Worm (Caenorhabditis elegans) whole organism, L4 larva: ENCODE data around the gene C08E8.6.

Experiments used
- ZK337.2 ChIP-seq: fragments of 200-800 bp; sonication (Bioruptor generic); IDR thresholded peaks from 2 replicates; pipeline ENCODE4 v1.3.6; 2022; ENCODE audit warnings: missing genetic modification reagents, missing genetic modification characterization, missing compliant biosample characterization
- daf-8 ChIP-seq: fragments of 200-800 bp; sonication (Bioruptor generic); IDR thresholded peaks from 2 replicates; pipeline ENCODE4 v1.3.6; 2022; ENCODE audit warnings: missing genetic modification characterization, missing compliant biosample characterization
- dmd-9 ChIP-seq: fragments of 200-800 bp; sonication (Bioruptor generic); IDR thresholded peaks from 2 replicates; pipeline ENCODE4 v1.3.6; 2022; ENCODE audit warnings: missing genetic modification reagents, missing genetic modification characterization, missing compliant biosample characterization
- lsy-2 ChIP-seq, 2 experiments: fragments of 150-350 bp in 1 of 2; sonication (generic microtip) in 1 of 2; optimal IDR thresholded peaks; 2 replicates each; lab custom pipeline; 2014 to 2017; ENCODE audit warnings: missing biosample characterization in 2 of 2, missing genetic modification characterization in 2 of 2
- mep-1 ChIP-seq: fragments of 150-350 bp; sonication (generic microtip); optimal IDR thresholded peaks from 3 replicates; lab custom pipeline; 2014; ENCODE audit warnings: missing biosample characterization, missing genetic modification characterization
- nhr-41 ChIP-seq: fragments of 200-800 bp; sonication (Bioruptor generic); IDR thresholded peaks from 2 replicates; pipeline ENCODE4 v1.3.6; 2022; ENCODE audit warnings: missing genetic modification reagents, missing genetic modification characterization, missing compliant biosample characterization
- nhr-6 ChIP-seq: fragments of 150-350 bp; optimal IDR thresholded peaks from 2 replicates; lab custom pipeline; 2014; ENCODE audit warnings: missing biosample characterization, missing genetic modification characterization
- snpc-4 ChIP-seq: fragments of 150-350 bp; optimal IDR thresholded peaks from 2 replicates; lab custom pipeline; 2014; ENCODE audit warnings: missing biosample characterization, missing genetic modification characterization
- unc-130 ChIP-seq: sonication (generic microtip); optimal IDR thresholded peaks from 2 replicates; lab custom pipeline; 2016; ENCODE audit warnings: missing genetic modification reagents, missing genetic modification characterization, missing compliant biosample characterization
- zip-2 ChIP-seq: fragments of 150-350 bp; optimal IDR thresholded peaks from 2 replicates; lab custom pipeline; 2014; ENCODE audit warnings: missing biosample characterization, missing genetic modification characterization

DNA sequence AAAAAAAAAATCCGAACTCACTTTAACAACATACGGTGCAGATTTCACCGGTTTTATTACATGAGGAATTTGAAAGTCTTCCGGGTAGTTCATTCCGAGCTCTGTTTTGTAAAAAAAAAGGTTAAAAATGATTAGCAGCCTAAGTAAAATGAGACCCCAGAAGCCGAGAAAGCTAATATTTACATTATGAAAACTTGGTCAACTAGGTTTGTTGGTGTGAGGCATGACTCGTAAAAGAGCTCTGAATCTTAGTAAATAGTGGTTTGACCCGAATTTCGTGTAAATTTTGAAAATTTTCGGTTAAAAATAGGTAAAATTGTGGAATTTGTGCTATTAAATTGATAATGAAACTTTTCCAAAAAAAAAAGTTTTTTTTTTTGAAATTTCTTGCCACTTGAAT is 5.8 kb downstream of the C08E8.6 start, which contains the start of gene C08E8.1:
- TF ChIP-seq daf-8 (GFP tag; lab: Robert Waterston, UW) = no peak
- TF ChIP-seq ZK337.2 = no peak
- no peak for TF ChIP-seq dmd-9 (GFP tag; lab: Robert Waterston, UW)
- no peak for TF ChIP-seq mep-1 (tag; lab: Kevin White, UChicago)
- no peak for TF ChIP-seq snpc-4 (tag; lab: Kevin White, UChicago)
- TF ChIP-seq nhr-41 = no peak
- no peak for TF ChIP-seq unc-130 (GFP tag; lab: Kevin White, UChicago)
- no peak for TF ChIP-seq lsy-2 (tag; optimal IDR thresholded peaks at IDR 0.05; lab: Kevin White, UChicago)
- no peak for TF ChIP-seq zip-2 (tag; lab: Kevin White, UChicago)
- no peak for TF ChIP-seq nhr-6
